Fruit fly (Drosophila melanogaster): ENCODE measurements around the gene CG31638.
A peak's percentile ranks its signal among the peaks of the same experiment; 100 is the strongest.

The CG31638 gene

DNA sequence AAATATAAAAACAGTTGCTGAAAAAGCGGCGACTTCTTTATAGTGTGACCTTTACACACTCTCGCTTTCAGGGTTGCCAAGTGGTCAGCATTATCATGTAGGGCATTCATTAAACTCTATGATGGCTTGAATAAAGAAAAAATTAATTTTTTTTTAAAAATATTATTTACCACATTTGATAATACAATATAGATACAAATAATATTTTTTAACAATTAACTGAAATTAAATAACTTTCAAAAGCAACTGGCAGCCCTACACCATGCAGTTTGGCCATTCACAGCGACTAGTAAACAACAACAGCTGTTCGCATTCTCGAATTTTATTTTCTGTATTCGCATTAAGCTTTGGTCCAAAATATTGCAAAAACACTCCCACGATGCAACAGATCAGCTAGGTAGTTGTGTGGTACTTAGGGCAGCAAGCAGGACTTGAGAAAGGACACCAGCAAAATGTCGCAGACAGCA, at the start of gene CG31638, which contains the start of gene Phf5a:
TSS of gene CG31638 (plus strand) at position 279 of the 467 bp plus-strand sequence.
TSS of gene Phf5a (minus strand) at position 61 of the 467 bp plus-strand sequence.
- TF ChIP-seq kay (GFP tag; ENCODE audit: borderline replicate concordance): no peak
- TF ChIP-seq CG7101 (tag; optimal IDR thresholded peaks at IDR 0.05): peak; percentile 97
- no peak for TF ChIP-seq CG5204 (GFP tag; optimal IDR thresholded peaks at IDR 0.05)
- TF ChIP-seq Mnt (GFP tag; optimal IDR thresholded peaks at IDR 0.05): peak; percentile 88
- peak; percentile 27 for TF ChIP-seq CG1620 (GFP tag; optimal IDR thresholded peaks at IDR 0.05)
- peak; percentile 29 for TF ChIP-seq cic (GFP tag; optimal IDR thresholded peaks at IDR 0.05)
- peak; percentile 84 for TF ChIP-seq tj (GFP tag; optimal IDR thresholded peaks at IDR 0.05)
- peak; percentile 85 for TF ChIP-seq ovo (GFP tag; optimal IDR thresholded peaks at IDR 0.05)
- TF ChIP-seq toe (GFP tag; optimal IDR thresholded peaks at IDR 0.05): no peak
- no peak for TF ChIP-seq Hr96 (GFP tag; optimal IDR thresholded peaks at IDR 0.05)
- TF ChIP-seq Crg-1 (GFP tag; optimal IDR thresholded peaks at IDR 0.05): peak; percentile 92
- TF ChIP-seq CG12768 (GFP tag; optimal IDR thresholded peaks at IDR 0.05): peak; percentile 97
- TF ChIP-seq CG11617 (GFP tag; optimal IDR thresholded peaks at IDR 0.05): peak; percentile 88
- TF ChIP-seq CG14711 (tag; optimal IDR thresholded peaks at IDR 0.05): peak; percentile 100
- TF ChIP-seq CG7045 (GFP tag; optimal IDR thresholded peaks at IDR 0.05): peak; percentile 62
- peak; percentile 84 for TF ChIP-seq pad (GFP tag; optimal IDR thresholded peaks at IDR 0.05)
- TF ChIP-seq Clk (GFP tag; optimal IDR thresholded peaks at IDR 0.05): peak; percentile 86
- peak; percentile 66 for TF ChIP-seq bab1 (GFP tag; optimal IDR thresholded peaks at IDR 0.05)
- no peak for TF ChIP-seq cnc (optimal IDR thresholded peaks at IDR 0.05)
- TF ChIP-seq CG33017 (tag; optimal IDR thresholded peaks at IDR 0.05): peak; percentile 95

DNA sequence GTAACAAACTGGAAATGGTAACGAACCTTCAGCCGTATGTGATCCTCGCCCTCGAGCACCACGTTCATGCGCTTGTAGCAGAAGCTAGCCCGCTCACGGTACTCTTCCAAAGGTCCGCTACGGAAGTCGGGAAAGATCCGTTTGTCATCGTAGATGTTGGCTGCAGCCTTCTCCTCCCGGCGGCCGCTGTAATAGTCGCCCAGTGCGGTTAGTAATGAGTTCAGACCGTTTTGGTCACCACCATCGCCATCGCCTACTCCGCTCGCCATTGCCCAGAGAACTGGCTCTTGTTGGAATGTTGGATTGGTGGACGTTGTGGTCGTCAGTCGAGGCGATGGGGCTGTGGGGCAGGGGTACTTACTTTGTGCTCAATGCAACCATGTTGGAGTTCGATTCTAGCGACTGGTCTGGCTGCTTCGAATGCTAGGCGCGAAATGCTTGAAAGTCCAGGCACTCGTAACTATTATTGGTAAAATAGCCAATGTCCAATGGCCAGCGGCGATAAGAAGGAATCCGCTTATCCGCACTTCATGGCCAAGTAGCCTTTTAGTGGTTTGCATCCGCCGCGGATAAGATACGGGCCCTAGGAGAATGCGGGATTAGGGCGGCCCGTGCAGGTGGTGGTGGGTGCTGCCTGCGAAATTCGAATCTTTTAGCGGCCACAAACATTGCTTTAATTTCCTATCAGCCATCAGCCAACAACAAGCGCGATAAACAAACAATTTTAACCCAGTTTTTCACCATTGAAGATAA, 43.1 kb upstream of the CG31638 start:
- TF ChIP-seq CG12768 (GFP tag; optimal IDR thresholded peaks at IDR 0.05): peak; percentile 90
- no peak for TF ChIP-seq CG5204 (GFP tag; optimal IDR thresholded peaks at IDR 0.05)
- no peak for TF ChIP-seq Clk (GFP tag; optimal IDR thresholded peaks at IDR 0.05)
- no peak for TF ChIP-seq ovo (GFP tag; optimal IDR thresholded peaks at IDR 0.05)
- no peak for TF ChIP-seq cnc (optimal IDR thresholded peaks at IDR 0.05)
- no peak for TF ChIP-seq bab1 (GFP tag; optimal IDR thresholded peaks at IDR 0.05)
- peak; percentile 30 for TF ChIP-seq CG7101 (tag; optimal IDR thresholded peaks at IDR 0.05)
- peak; percentile 14 for TF ChIP-seq CG11617 (GFP tag; optimal IDR thresholded peaks at IDR 0.05)
- no peak for TF ChIP-seq CG14711 (tag; optimal IDR thresholded peaks at IDR 0.05)
- peak; percentile 26 for TF ChIP-seq CG7045 (GFP tag; optimal IDR thresholded peaks at IDR 0.05)
- TF ChIP-seq toe (GFP tag; optimal IDR thresholded peaks at IDR 0.05): no peak
- no peak for TF ChIP-seq CG1620 (GFP tag; optimal IDR thresholded peaks at IDR 0.05)
- TF ChIP-seq CG33017 (tag; optimal IDR thresholded peaks at IDR 0.05): no peak
- no peak for TF ChIP-seq kay (GFP tag; ENCODE audit: borderline replicate concordance)
- peak; percentile 56 for TF ChIP-seq Hr96 (GFP tag; optimal IDR thresholded peaks at IDR 0.05)
- TF ChIP-seq tj (GFP tag; optimal IDR thresholded peaks at IDR 0.05): no peak
- TF ChIP-seq Mnt (GFP tag; optimal IDR thresholded peaks at IDR 0.05): peak; percentile 43
- TF ChIP-seq Crg-1 (GFP tag; optimal IDR thresholded peaks at IDR 0.05): no peak
- no peak for TF ChIP-seq pad (GFP tag; optimal IDR thresholded peaks at IDR 0.05)
- TF ChIP-seq cic (GFP tag; optimal IDR thresholded peaks at IDR 0.05): peak; percentile 61

DNA sequence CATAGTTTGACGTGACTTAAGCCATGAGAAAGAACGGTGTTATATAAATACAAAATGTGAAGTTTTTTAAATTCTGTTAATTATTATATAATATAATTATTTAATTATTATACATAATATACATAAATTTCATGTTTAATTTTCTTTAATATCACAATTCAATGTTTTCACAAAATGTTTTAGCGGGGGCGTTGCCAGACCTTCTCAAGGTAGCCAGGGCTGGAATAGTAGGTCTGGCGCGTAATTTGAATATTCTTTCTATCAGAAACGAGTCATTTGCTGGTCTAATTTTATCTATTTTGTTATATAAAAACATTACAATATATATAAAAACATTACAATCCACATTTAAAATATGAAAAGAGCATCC, 42.5 kb upstream of the CG31638 start, which contains the start of gene Acox3:
TSS of gene Acox3 (minus strand) at position 70 of the 370 bp plus-strand sequence.
- TF ChIP-seq CG7045 (GFP tag; optimal IDR thresholded peaks at IDR 0.05): no peak
- no peak for TF ChIP-seq cnc (optimal IDR thresholded peaks at IDR 0.05)
- TF ChIP-seq bab1 (GFP tag; optimal IDR thresholded peaks at IDR 0.05): peak; percentile 22

DNA sequence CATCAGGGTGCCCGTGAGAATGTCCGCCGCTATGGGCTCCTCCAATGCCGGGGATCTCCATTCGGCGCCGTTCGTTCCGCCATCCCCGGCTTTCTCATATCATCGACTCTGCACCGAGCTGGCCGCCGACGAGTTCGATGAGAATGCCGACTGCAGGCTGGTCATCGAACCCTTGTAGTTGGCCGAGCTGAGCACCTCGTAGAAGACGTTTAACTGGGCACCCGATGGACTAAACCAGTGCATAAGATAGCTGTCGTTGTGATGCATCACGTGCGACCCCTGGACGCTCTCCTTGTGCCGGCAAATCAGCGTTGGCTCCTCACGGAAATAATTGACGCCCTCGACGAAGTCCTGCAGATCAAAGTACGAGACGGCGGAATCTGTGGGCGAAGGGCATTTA, 41.1 kb upstream of the CG31638 start:
- TF ChIP-seq Clk (GFP tag; optimal IDR thresholded peaks at IDR 0.05): no peak
- TF ChIP-seq CG12768 (GFP tag; optimal IDR thresholded peaks at IDR 0.05): no peak
- no peak for TF ChIP-seq CG33017 (tag; optimal IDR thresholded peaks at IDR 0.05)
- TF ChIP-seq ovo (GFP tag; optimal IDR thresholded peaks at IDR 0.05): no peak
- no peak for TF ChIP-seq CG5204 (GFP tag; optimal IDR thresholded peaks at IDR 0.05)
- no peak for TF ChIP-seq cic (GFP tag; optimal IDR thresholded peaks at IDR 0.05)
- no peak for TF ChIP-seq pad (GFP tag; optimal IDR thresholded peaks at IDR 0.05)
- no peak for TF ChIP-seq CG14711 (tag; optimal IDR thresholded peaks at IDR 0.05)
- TF ChIP-seq cnc (optimal IDR thresholded peaks at IDR 0.05): no peak
- no peak for TF ChIP-seq CG7045 (GFP tag; optimal IDR thresholded peaks at IDR 0.05)
- no peak for TF ChIP-seq Hr96 (GFP tag; optimal IDR thresholded peaks at IDR 0.05)
- no peak for TF ChIP-seq CG1620 (GFP tag; optimal IDR thresholded peaks at IDR 0.05)
- TF ChIP-seq Crg-1 (GFP tag; optimal IDR thresholded peaks at IDR 0.05): no peak
- no peak for TF ChIP-seq toe (GFP tag; optimal IDR thresholded peaks at IDR 0.05)
- no peak for TF ChIP-seq Mnt (GFP tag; optimal IDR thresholded peaks at IDR 0.05)

DNA sequence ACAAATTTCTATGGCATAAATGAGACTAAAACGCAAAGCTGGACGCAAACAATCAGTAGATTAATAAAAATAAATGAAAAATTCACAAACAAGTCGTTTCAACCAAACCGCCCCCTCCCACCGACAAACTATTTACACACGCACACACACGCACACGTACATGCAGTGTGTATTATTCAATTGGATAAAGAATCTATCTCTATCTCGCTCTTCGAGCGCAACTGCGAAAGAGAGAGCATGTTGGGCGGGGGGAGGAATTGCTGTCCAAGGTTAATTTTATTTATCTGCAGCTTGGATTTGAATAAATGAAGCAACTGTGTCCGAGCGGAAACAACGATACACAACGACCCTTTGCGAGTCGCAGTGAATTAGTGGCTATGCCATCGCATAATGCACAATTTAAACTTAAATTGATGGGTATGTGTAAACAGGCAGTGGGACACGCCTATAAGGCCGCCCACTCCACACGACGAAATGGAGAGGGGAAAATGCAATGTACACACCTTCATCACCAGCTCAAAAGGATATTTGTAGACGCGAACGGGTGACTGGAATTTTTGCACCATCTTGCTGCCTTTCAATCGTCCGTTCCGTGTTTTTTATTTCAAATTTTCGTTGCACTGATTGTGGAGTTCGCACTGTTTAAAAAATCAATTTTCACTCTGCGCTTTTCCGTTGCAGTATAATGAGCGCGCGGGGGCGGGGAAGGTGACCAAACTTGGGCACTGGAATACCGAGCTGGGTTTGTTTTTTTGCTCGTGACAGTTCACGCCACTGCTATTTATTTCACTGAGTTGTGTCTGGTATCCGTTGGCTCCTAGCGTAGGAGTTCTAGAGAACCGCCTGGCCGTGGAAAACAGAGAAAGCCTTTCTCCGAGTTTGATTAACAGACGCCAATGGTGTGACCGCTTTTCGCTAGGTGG, 35.6 kb upstream of the CG31638 start, which contains the start of gene retm:
TSS of gene retm (minus strand) at position 898 of the 923 bp plus-strand sequence.
- TF ChIP-seq kay (GFP tag; ENCODE audit: borderline replicate concordance) (no peak), Crg-1 (GFP tag; optimal IDR thresholded peaks at IDR 0.05) (peak; percentile 47), CG11617 (GFP tag; optimal IDR thresholded peaks at IDR 0.05) (no peak), Hr96 (GFP tag; optimal IDR thresholded peaks at IDR 0.05) (no peak), bab1 (GFP tag; optimal IDR thresholded peaks at IDR 0.05) (no peak), cnc (optimal IDR thresholded peaks at IDR 0.05) (no peak), CG14711 (tag; optimal IDR thresholded peaks at IDR 0.05) (no peak), tj (GFP tag; optimal IDR thresholded peaks at IDR 0.05) (peak; percentile 47), toe (GFP tag; optimal IDR thresholded peaks at IDR 0.05) (no peak), Clk (GFP tag; optimal IDR thresholded peaks at IDR 0.05) (peak; percentile 9), cic (GFP tag; optimal IDR thresholded peaks at IDR 0.05) (peak; percentile 76), Mnt (GFP tag; optimal IDR thresholded peaks at IDR 0.05) (peak; percentile 46), CG7045 (GFP tag; optimal IDR thresholded peaks at IDR 0.05) (no peak), CG5204 (GFP tag; optimal IDR thresholded peaks at IDR 0.05) (no peak), CG7101 (tag; optimal IDR thresholded peaks at IDR 0.05) (peak; percentile 57), CG33017 (tag; optimal IDR thresholded peaks at IDR 0.05) (peak; percentile 0), ovo (GFP tag; optimal IDR thresholded peaks at IDR 0.05) (peak; percentile 41), pad (GFP tag; optimal IDR thresholded peaks at IDR 0.05) (peak; percentile 68), CG1620 (GFP tag; optimal IDR thresholded peaks at IDR 0.05) (no peak), CG12768 (GFP tag; optimal IDR thresholded peaks at IDR 0.05) (peak; percentile 59)
